Fruit fly (Drosophila melanogaster): Measurements from ENCODE around the gene CG34134.

DNA sequence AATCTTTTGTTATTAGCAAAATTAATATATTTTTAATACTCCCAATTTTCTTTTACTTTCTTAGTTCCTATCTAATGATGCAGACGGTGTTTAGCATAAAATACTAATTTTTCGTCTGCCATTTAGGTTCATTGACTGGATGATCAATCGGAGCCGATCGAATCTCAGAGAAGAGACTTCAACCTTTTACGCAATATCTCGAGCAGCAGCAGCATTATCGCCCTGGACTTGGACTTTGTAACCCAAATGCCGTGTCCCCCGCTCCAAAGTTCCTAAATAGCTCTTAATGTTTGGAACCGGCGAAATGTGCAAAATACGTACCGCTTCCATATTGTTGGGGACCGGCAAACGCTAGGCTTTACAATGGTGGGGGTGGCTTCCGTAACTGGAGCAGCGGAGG, 13.8 kb upstream of the CG34134 start:
- TF ChIP-seq Ets21C (GFP tag; optimal IDR thresholded peaks at IDR 0.05) = no peak
- no peak for TF ChIP-seq Hr38 (GFP tag; optimal IDR thresholded peaks at IDR 0.05)
- TF ChIP-seq CG3032 (tag; optimal IDR thresholded peaks at IDR 0.05) = no peak
- TF ChIP-seq net (GFP tag; optimal IDR thresholded peaks at IDR 0.05) = no peak
- no peak for TF ChIP-seq CG8632 (GFP tag; optimal IDR thresholded peaks at IDR 0.05)
- TF ChIP-seq CG7368 (GFP tag; optimal IDR thresholded peaks at IDR 0.05) = no peak

Measured in whole organism, prepupa.